Worm (Caenorhabditis elegans): Measurements from ENCODE around the gene T24C12.3.
A peak's percentile ranks its signal among the peaks of the same experiment; 100 is the strongest.

Gene T24C12.3

DNA sequence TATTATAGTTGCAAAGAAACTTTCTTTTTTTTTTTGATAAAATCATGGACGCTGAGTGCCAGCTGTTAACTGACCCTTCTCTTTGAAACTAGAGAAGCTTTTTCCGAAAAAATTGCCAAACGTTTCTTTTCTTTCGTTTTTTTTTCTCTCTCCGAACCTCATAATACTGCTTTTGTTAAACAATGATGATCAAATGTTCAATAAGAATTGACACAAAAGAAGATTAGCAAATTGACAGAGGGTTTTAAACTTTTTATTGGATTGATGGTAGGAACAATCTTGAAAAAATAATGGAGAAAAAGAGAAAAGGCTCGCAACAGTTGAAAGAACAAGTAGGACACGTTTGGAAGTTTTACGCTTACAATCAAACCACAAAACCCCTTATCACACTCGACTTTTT is 17.2 kb upstream of the T24C12.3 start, which contains the start of gene hex-1:
Gene hex-1, plus strand, starts transcription at position 301 of the 400 bp plus-strand sequence.
- TF ChIP-seq snpc-4 (tag; optimal IDR thresholded peaks at IDR 0.05) (no peak), sptf-1 (tag; optimal IDR thresholded peaks at IDR 0.05) (no peak), ceh-39 (tag; optimal IDR thresholded peaks at IDR 0.05) (no peak), pha-4 (tag; optimal IDR thresholded peaks at IDR 0.05) (no peak), nhr-76 (tag; optimal IDR thresholded peaks at IDR 0.05) (no peak), lsy-2 (tag; optimal IDR thresholded peaks at IDR 0.05) (no peak), bed-3 (GFP tag; optimal IDR thresholded peaks at IDR 0.05) (no peak), tbx-8 (GFP tag; optimal IDR thresholded peaks at IDR 0.05) (no peak), zip-8 (tag; optimal IDR thresholded peaks at IDR 0.05) (no peak), nhr-2 (tag; optimal IDR thresholded peaks at IDR 0.05) (no peak), mab-5 (tag; optimal IDR thresholded peaks at IDR 0.05) (no peak), blmp-1 (tag; optimal IDR thresholded peaks at IDR 0.05) (no peak), ceh-83 (GFP tag; optimal IDR thresholded peaks at IDR 0.05) (no peak), nhr-12 (tag; optimal IDR thresholded peaks at IDR 0.05) (no peak), ceh-43 (GFP tag; optimal IDR thresholded peaks at IDR 0.05) (no peak), mep-1 (tag; optimal IDR thresholded peaks at IDR 0.05) (no peak), nhr-237 (tag; optimal IDR thresholded peaks at IDR 0.05) (no peak), elt-1 (tag; optimal IDR thresholded peaks at IDR 0.05; ENCODE audit: borderline replicate concordance, insufficient read depth) (no peak), sem-2 (GFP tag; optimal IDR thresholded peaks at IDR 0.05) (no peak)

DNA sequence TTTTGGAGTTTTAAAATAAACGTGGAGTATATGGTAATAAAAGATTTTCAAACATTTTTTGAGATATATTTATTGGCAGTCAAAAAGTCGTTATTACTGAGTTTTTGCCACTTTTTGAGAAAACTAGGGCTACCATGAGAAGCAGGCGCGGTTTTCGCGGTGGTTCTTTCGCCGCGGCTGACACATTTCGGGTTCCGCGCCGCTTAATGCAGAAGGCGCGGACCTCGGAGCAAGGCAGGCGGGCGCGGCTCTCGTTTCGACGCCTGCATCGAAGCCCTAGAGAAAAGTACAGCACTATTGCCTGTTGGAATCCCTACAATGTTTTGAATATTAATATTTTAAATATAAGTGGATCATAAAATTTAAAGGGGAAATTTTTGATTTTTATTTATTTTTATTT is 15.8 kb upstream of the T24C12.3 start:
- no peak for TF ChIP-seq unc-62 (GFP tag; optimal IDR thresholded peaks at IDR 0.05)
- no peak for TF ChIP-seq tbx-8 (GFP tag; optimal IDR thresholded peaks at IDR 0.05)
- no peak for TF ChIP-seq nhr-28 (tag; optimal IDR thresholded peaks at IDR 0.05)
- TF ChIP-seq lin-13 (tag; optimal IDR thresholded peaks at IDR 0.05), result no peak
- no peak for TF ChIP-seq zip-8 (tag; optimal IDR thresholded peaks at IDR 0.05)
- no peak for TF ChIP-seq ztf-11 (tag; optimal IDR thresholded peaks at IDR 0.05)
- no peak for TF ChIP-seq hlh-1 (tag; optimal IDR thresholded peaks at IDR 0.05)
- no peak for TF ChIP-seq nhr-237 (tag; optimal IDR thresholded peaks at IDR 0.05)
- no peak for TF ChIP-seq mab-5 (tag; optimal IDR thresholded peaks at IDR 0.05)
- TF ChIP-seq ceh-83 (GFP tag; optimal IDR thresholded peaks at IDR 0.05), result no peak
- no peak for TF ChIP-seq lin-32 (GFP tag; optimal IDR thresholded peaks at IDR 0.05)
- no peak for TF ChIP-seq nhr-2 (tag; optimal IDR thresholded peaks at IDR 0.05)
- TF ChIP-seq ces-1 (GFP tag; optimal IDR thresholded peaks at IDR 0.05), result no peak
- TF ChIP-seq unc-39 (tag; optimal IDR thresholded peaks at IDR 0.05), result no peak
- TF ChIP-seq mep-1 (tag; optimal IDR thresholded peaks at IDR 0.05), result no peak
- TF ChIP-seq pha-4 (tag; optimal IDR thresholded peaks at IDR 0.05), result no peak
- TF ChIP-seq ham-2 (GFP tag; optimal IDR thresholded peaks at IDR 0.05), result no peak

DNA sequence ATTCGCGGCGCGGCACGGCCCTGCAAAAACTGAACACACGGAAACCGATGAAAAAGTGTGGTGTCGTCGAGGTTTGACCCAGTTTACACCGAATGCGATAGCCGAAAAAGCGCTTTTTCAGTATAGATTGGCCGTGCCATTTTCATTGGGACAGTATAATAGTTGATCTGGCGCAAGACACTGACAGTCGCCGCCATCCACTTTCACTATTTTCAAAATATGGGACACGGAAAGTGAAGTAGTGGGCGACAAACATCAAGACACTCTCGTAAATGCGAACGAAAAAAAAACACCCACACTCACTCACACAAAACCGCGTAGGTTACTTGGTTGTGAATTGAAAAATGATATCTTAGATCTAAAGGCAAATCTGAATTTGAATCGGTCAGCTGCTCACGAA is 15.3 kb upstream of the T24C12.3 start:
- TF ChIP-seq zip-8 (tag; optimal IDR thresholded peaks at IDR 0.05) (no peak), blmp-1 (tag; optimal IDR thresholded peaks at IDR 0.05) (peak; percentile 52), lin-32 (GFP tag; optimal IDR thresholded peaks at IDR 0.05) (peak; percentile 45), sem-2 (GFP tag; optimal IDR thresholded peaks at IDR 0.05) (no peak), ceh-43 (GFP tag; optimal IDR thresholded peaks at IDR 0.05) (no peak), unc-39 (tag; optimal IDR thresholded peaks at IDR 0.05) (no peak), mep-1 (tag; optimal IDR thresholded peaks at IDR 0.05) (no peak)

DNA sequence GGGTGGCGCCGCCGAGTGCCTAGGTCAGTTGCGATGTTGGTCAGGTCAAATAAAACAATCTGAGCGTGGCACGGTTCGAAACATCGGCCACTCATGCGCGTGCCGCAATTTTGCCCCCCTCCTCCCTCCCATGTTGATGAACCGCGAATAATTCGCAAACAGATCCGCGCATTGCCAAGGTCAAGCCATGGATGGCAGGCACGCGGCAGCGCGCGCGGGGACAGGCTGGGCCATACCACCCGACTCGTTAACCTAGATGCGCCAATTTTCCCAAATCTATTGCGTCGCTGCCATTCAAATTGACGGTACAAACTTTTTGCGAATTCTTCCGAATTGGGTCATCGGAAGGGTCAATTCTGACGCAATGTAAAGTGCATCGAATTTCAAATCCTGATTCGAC is 13.0 kb upstream of the T24C12.3 start:
- TF ChIP-seq mep-1 (tag; optimal IDR thresholded peaks at IDR 0.05) (no peak), unc-39 (tag; optimal IDR thresholded peaks at IDR 0.05) (no peak), ham-2 (GFP tag; optimal IDR thresholded peaks at IDR 0.05) (peak; percentile 84), mls-2 (tag; optimal IDR thresholded peaks at IDR 0.05) (peak; percentile 48), flh-1 (GFP tag; optimal IDR thresholded peaks at IDR 0.05) (no peak), M03D4.4 (tag; optimal IDR thresholded peaks at IDR 0.05) (peak; percentile 3), nhr-237 (tag; optimal IDR thresholded peaks at IDR 0.05) (no peak), nhr-12 (tag; optimal IDR thresholded peaks at IDR 0.05) (no peak), unc-120 (tag; optimal IDR thresholded peaks at IDR 0.05; ENCODE audit: poor library complexity, severe bottlenecking) (no peak), drap-1 (GFP tag; optimal IDR thresholded peaks at IDR 0.05) (no peak), lin-32 (GFP tag; optimal IDR thresholded peaks at IDR 0.05) (no peak), sptf-1 (tag; optimal IDR thresholded peaks at IDR 0.05) (peak; percentile 67)

DNA sequence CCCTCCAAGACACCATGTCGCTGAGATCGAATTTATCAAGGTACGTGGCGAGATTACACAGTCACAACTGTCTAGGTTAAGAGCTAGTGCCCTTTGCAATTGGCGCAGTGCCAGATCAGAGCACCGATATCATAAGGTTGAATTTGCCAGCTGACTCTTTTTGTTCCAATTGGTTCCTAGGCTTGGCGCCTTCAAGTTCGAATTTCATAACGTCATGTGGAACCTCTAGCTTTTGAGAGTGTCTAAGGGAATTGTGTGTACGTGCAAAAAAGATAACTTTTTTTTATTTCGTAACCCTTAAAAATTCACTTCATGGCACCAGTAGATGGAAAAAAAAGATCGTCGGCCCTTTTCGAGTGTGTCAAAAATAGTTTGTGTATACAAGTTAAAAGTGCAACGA is 12.5 kb upstream of the T24C12.3 start:
- TF ChIP-seq unc-62 (GFP tag; optimal IDR thresholded peaks at IDR 0.05) (no peak), tbx-8 (GFP tag; optimal IDR thresholded peaks at IDR 0.05) (no peak), mls-2 (tag; optimal IDR thresholded peaks at IDR 0.05) (no peak), unc-39 (tag; optimal IDR thresholded peaks at IDR 0.05) (no peak), zip-8 (tag; optimal IDR thresholded peaks at IDR 0.05) (no peak), blmp-1 (tag; optimal IDR thresholded peaks at IDR 0.05) (no peak), lin-13 (tag; optimal IDR thresholded peaks at IDR 0.05) (no peak)

All from whole organism, mixed stage, embryonic.